Worm (Caenorhabditis elegans) whole organism, young adult: ENCODE measurements around the gene ptr-1.

Experiments used
- B0035.1 ChIP-seq: sonication (generic microtip); optimal IDR thresholded peaks from 2 replicates; lab custom pipeline; 2016; ENCODE audit warnings: missing genetic modification characterization, mild to moderate bottlenecking, missing compliant biosample characterization, missing genotype, missing genetic modification reagents
- C06A6.2 ChIP-seq: fragments of 200-800 bp; sonication (Bioruptor generic); conservative IDR thresholded peaks from 2 replicates; pipeline ENCODE4 v1.3.6; 2022; ENCODE audit warnings: missing genetic modification characterization, missing compliant biosample characterization
- D2030.7 ChIP-seq: fragments of 200-800 bp; sonication (Bioruptor generic); IDR thresholded peaks from 2 replicates; pipeline ENCODE4 v1.3.6; 2022; ENCODE audit warnings: missing genetic modification reagents, missing genetic modification characterization, missing compliant biosample characterization
- F37B4.10 ChIP-seq: fragments of 200-800 bp; sonication (Bioruptor generic); IDR thresholded peaks from 2 replicates; pipeline ENCODE4 v1.3.6; 2022; ENCODE audit warnings: missing genetic modification characterization, missing compliant biosample characterization
- F55B11.4 ChIP-seq: sonication (generic microtip); optimal IDR thresholded peaks from 2 replicates; lab custom pipeline; 2016; ENCODE audit warnings: missing compliant biosample characterization, missing genetic modification characterization, borderline replicate concordance; ENCODE audit not compliant: insufficient read depth
- Y56A3A.18 ChIP-seq: fragments of 200-800 bp; sonication (Bioruptor generic); IDR thresholded peaks from 2 replicates; pipeline ENCODE4 v1.3.6; 2022; ENCODE audit warnings: missing genetic modification reagents, missing genetic modification characterization, missing compliant biosample characterization
- Y95B8A.8 ChIP-seq: fragments of 200-800 bp; sonication (Bioruptor generic); IDR thresholded peaks from 2 replicates; pipeline ENCODE4 v1.3.6; 2022; ENCODE audit warnings: missing genetic modification reagents, missing genetic modification characterization, missing compliant biosample characterization
- aptf-2 ChIP-seq: fragments of 200-800 bp; sonication (Bioruptor generic); conservative IDR thresholded peaks from 2 replicates; pipeline ENCODE4 v1.3.6; 2022; ENCODE audit warnings: missing genetic modification reagents, missing genetic modification characterization, missing compliant biosample characterization
- aptf-3 ChIP-seq: fragments of 200-800 bp; sonication (Bioruptor generic); IDR thresholded peaks from 2 replicates; pipeline ENCODE4 v1.3.6; 2022; ENCODE audit warnings: missing genetic modification characterization, missing compliant biosample characterization
- athp-1 ChIP-seq: sonication (generic microtip); optimal IDR thresholded peaks from 2 replicates; lab custom pipeline; 2017; ENCODE audit warnings: mild to moderate bottlenecking, missing genetic modification characterization, missing compliant biosample characterization
- attf-5 ChIP-seq: fragments of 200-800 bp; sonication (Bioruptor generic); optimal IDR thresholded peaks from 2 replicates; lab custom pipeline; 2018; ENCODE audit warnings: mild to moderate bottlenecking, missing genetic modification characterization, missing compliant biosample characterization
- bed-2 ChIP-seq: fragments of 200-800 bp; sonication (Bioruptor generic); IDR thresholded peaks from 2 replicates; pipeline ENCODE4 v1.3.6; 2022; ENCODE audit warnings: missing genetic modification reagents, missing genetic modification characterization, missing compliant biosample characterization
- cebp-1 ChIP-seq, 2 experiments: fragments of 200-800 bp in 1 of 2; sonication (Bioruptor generic) in 1 of 2; sonication (generic microtip) in 1 of 2; IDR thresholded peaks in 1 of 2; optimal IDR thresholded peaks in 1 of 2; 2 replicates each; pipeline versions ENCODE4 v1.3.6 to Lab custom; 2017 to 2022; ENCODE audit warnings: missing compliant biosample characterization in 2 of 2, missing genetic modification characterization in 2 of 2, mild to moderate bottlenecking in 1 of 2, missing genetic modification reagents in 1 of 2, moderate library complexity in 1 of 2
- ceh-27 ChIP-seq: fragments of 200-800 bp; sonication (Bioruptor generic); optimal IDR thresholded peaks from 2 replicates; lab custom pipeline; 2018; ENCODE audit warnings: mild to moderate bottlenecking, missing genetic modification characterization, moderate library complexity, missing compliant biosample characterization
- ceh-79 ChIP-seq: sonication (generic microtip); optimal IDR thresholded peaks from 2 replicates; lab custom pipeline; 2017; ENCODE audit warnings: mild to moderate bottlenecking, missing genetic modification characterization, missing compliant biosample characterization
- chd-7 ChIP-seq: sonication (generic microtip); optimal IDR thresholded peaks from 2 replicates; lab custom pipeline; 2016; ENCODE audit warnings: mild to moderate bottlenecking, missing genetic modification characterization, moderate library complexity, missing compliant biosample characterization
- dox-1 ChIP-seq: fragments of 200-800 bp; sonication (Bioruptor generic); IDR thresholded peaks from 2 replicates; pipeline ENCODE4 v1.3.6; 2022; ENCODE audit warnings: missing genetic modification reagents, missing genetic modification characterization, missing compliant biosample characterization
- efl-1 ChIP-seq: fragments of 150-350 bp; optimal IDR thresholded peaks from 2 replicates; lab custom pipeline; 2014; ENCODE audit warnings: missing biosample characterization, missing genetic modification reagents, missing genetic modification characterization
- hrde-1 ChIP-seq: sonication (generic microtip); optimal IDR thresholded peaks from 2 replicates; lab custom pipeline; 2016; ENCODE audit warnings: missing genetic modification characterization, mild to moderate bottlenecking, missing compliant biosample characterization, moderate library complexity, missing genotype, missing genetic modification reagents, borderline replicate concordance
- hsf-1 ChIP-seq: fragments of 200-800 bp; sonication (Bioruptor generic); IDR thresholded peaks from 2 replicates; pipeline ENCODE4 v1.3.6; 2022; ENCODE audit warnings: missing genetic modification reagents, missing genetic modification characterization, missing compliant biosample characterization
- madf-3 ChIP-seq: fragments of 200-800 bp; sonication (Bioruptor generic); IDR thresholded peaks from 2 replicates; pipeline ENCODE4 v1.3.6; 2022; ENCODE audit warnings: missing genetic modification reagents, missing genetic modification characterization, missing compliant biosample characterization
- mel-28 ChIP-seq: sonication (generic microtip); optimal IDR thresholded peaks from 2 replicates; lab custom pipeline; 2016; ENCODE audit warnings: borderline replicate concordance, mild to moderate bottlenecking, missing genetic modification characterization, missing compliant biosample characterization
- nfya-1 ChIP-seq: sonication (generic microtip); optimal IDR thresholded peaks from 2 replicates; lab custom pipeline; 2017; ENCODE audit warnings: antibody characterized with exemption, missing compliant biosample characterization, missing genetic modification characterization, borderline replicate concordance; ENCODE audit not compliant: insufficient read depth
- nfya-2 ChIP-seq: fragments of 200-800 bp; sonication (Bioruptor generic); IDR thresholded peaks from 2 replicates; pipeline ENCODE4 v1.3.6; 2022; ENCODE audit warnings: missing genetic modification reagents, missing genetic modification characterization, missing compliant biosample characterization
- nhr-179 ChIP-seq: sonication (generic microtip); optimal IDR thresholded peaks from 2 replicates; lab custom pipeline; 2016; ENCODE audit warnings: mild to moderate bottlenecking, missing genetic modification characterization, missing compliant biosample characterization
- pbrm-1 ChIP-seq: fragments of 200-800 bp; sonication (Bioruptor generic); IDR thresholded peaks from 2 replicates; pipeline ENCODE4 v1.3.6; 2022; ENCODE audit warnings: missing genetic modification reagents, missing genetic modification characterization, missing compliant biosample characterization
- rcor-1 ChIP-seq: fragments of 200-800 bp; sonication (Bioruptor generic); IDR thresholded peaks from 2 replicates; pipeline ENCODE4 v1.3.6; 2022; ENCODE audit warnings: missing genetic modification reagents, missing genetic modification characterization, missing compliant biosample characterization
- snpc-3.4 ChIP-seq: sonication (generic microtip); optimal IDR thresholded peaks from 2 replicates; lab custom pipeline; 2017; ENCODE audit warnings: missing genetic modification characterization, mild to moderate bottlenecking, missing compliant biosample characterization, antibody characterized with exemption, moderate library complexity, missing genotype, missing genetic modification reagents
- tlf-1 ChIP-seq: fragments of 200-800 bp; sonication (Bioruptor generic); optimal IDR thresholded peaks from 2 replicates; lab custom pipeline; 2018; ENCODE audit warnings: mild to moderate bottlenecking, missing genetic modification characterization, missing compliant biosample characterization
- unc-130 ChIP-seq: sonication (generic microtip); optimal IDR thresholded peaks from 2 replicates; lab custom pipeline; 2016; ENCODE audit warnings: missing genetic modification reagents, missing genetic modification characterization, missing compliant biosample characterization
- unc-62 ChIP-seq: fragments of 150-350 bp; optimal IDR thresholded peaks from 2 replicates; lab custom pipeline; 2014; ENCODE audit warnings: missing biosample characterization, missing genetic modification reagents, missing genetic modification characterization
- zim-3 ChIP-seq: sonication (generic microtip); optimal IDR thresholded peaks from 2 replicates; lab custom pipeline; 2017; ENCODE audit warnings: mild to moderate bottlenecking, missing genetic modification characterization, moderate library complexity, missing compliant biosample characterization
- ztf-22 ChIP-seq: fragments of 200-800 bp; sonication (Bioruptor generic); optimal IDR thresholded peaks from 2 replicates; lab custom pipeline; 2018; ENCODE audit warnings: mild to moderate bottlenecking, missing genetic modification characterization, moderate library complexity, missing compliant biosample characterization
- ztf-25 ChIP-seq: fragments of 200-800 bp; sonication (Bioruptor generic); IDR thresholded peaks from 2 replicates; pipeline ENCODE4 v1.3.6; 2022; ENCODE audit warnings: missing genetic modification reagents, missing genetic modification characterization, missing compliant biosample characterization
- ztf-26 ChIP-seq: sonication (generic microtip); optimal IDR thresholded peaks from 2 replicates; lab custom pipeline; 2017; ENCODE audit warnings: missing genetic modification characterization, missing compliant biosample characterization

The ptr-1 gene

DNA sequence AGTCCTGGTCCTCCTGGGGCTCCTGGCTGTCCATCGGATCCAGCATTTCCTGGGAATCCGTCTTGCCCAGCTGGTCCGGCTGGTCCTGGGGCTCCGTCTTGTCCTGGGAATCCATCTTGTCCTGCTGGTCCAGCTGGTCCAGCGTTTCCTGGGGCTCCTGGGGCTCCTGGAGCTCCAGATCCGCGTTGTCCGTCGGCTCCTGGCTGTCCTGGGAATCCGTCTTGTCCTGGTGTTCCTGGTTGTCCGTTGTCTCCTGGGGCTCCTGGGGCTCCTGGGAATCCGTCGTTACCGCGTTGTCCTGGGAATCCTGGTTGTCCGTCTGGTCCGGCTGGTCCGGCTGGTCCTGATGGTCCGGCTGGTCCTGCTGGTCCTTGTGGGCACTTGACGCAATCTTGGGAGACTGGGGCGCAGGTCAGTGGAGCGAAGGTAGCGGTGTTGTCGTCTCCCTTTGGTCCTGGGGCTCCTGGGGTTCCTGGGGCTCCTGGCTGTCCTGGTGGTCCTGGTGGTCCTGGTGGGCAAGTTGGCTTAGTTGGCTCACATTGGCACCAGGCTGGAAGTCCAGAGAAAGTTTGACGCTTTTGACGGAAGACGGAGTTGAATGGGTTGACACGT lies 19.3 kb downstream of the ptr-1 start (continued):
- TF ChIP-seq cebp-1 (GFP tag; IDR thresholded peaks at IDR 0.05; lab: Robert Waterston, UW) = no peak
- no peak for TF ChIP-seq cebp-1 (tag; optimal IDR thresholded peaks at IDR 0.05; lab: Kevin White, UChicago)
- no peak for TF ChIP-seq ceh-79 (tag; lab: Kevin White, UChicago)
- no peak for TF ChIP-seq chd-7 (tag; lab: Kevin White, UChicago)

DNA sequence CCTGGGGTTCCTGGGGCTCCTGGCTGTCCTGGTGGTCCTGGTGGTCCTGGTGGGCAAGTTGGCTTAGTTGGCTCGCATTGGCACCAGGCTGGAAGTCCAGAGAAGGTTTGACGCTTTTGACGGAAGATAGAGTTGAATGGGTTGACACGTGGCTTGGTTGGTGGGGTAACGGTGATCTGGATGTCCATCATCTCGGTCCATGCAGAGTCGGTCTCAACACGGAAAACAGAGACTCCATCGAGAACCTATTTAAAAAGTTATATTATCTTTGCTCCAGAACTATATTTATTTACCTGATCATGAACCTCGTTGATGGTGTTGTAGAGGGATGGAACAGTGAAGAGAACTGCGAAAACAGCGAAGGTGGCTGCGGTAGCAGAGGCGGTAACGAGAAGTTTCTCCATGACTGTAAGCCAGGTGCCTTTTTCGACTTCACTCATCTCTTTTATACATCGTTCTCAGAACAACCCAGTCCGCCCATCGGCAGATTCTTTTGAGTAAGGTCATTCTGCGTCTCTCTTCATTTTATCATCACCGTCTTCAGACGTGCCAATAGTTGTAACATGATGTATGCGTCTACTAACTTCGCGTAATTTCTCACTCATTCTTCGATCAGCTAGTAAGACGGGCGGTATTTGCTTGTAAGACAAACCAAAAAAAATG lies 21.2 kb downstream of the ptr-1 start, which contains the start of gene col-144:
TSS of gene col-144 (minus strand) at position 419 of the 663 bp plus-strand sequence.
- no peak for TF ChIP-seq ztf-25 (GFP tag; lab: Robert Waterston, UW)
- no peak for TF ChIP-seq hsf-1 (GFP tag; lab: Robert Waterston, UW)
- TF ChIP-seq ceh-27 (GFP tag; lab: Kevin White, UChicago) = no peak
- no peak for TF ChIP-seq aptf-3 (GFP tag; lab: Robert Waterston, UW)
- TF ChIP-seq D2030.7 = no peak
- no peak for TF ChIP-seq rcor-1 (GFP tag; lab: Robert Waterston, UW)
- no peak for TF ChIP-seq Y95B8A.8 (GFP tag; lab: Robert Waterston, UW)

- TF ChIP-seq rcor-1 (GFP tag; lab: Robert Waterston, UW) = no peak
- TF ChIP-seq ztf-26 (tag; lab: Kevin White, UChicago) = no peak
- TF ChIP-seq ztf-25 (GFP tag; lab: Robert Waterston, UW) = no peak
- no peak for TF ChIP-seq attf-5 (GFP tag; lab: Kevin White, UChicago)
- TF ChIP-seq nfya-2 (GFP tag; lab: Robert Waterston, UW) = no peak
- TF ChIP-seq pbrm-1 (GFP tag; lab: Robert Waterston, UW) = no peak
- TF ChIP-seq nhr-179 (tag; lab: Kevin White, UChicago) = no peak
- TF ChIP-seq C06A6.2 (GFP tag; lab: Robert Waterston, UW) = no peak
- no peak for TF ChIP-seq B0035.1
- TF ChIP-seq Y56A3A.18 (GFP tag; lab: Robert Waterston, UW) = no peak
- no peak for TF ChIP-seq F55B11.4 (tag; lab: Kevin White, UChicago)
- TF ChIP-seq nfya-1 (tag; lab: Kevin White, UChicago) = no peak
- no peak for TF ChIP-seq dox-1 (GFP tag; lab: Robert Waterston, UW)
- TF ChIP-seq hrde-1 = no peak
- TF ChIP-seq cebp-1 (GFP tag; IDR thresholded peaks at IDR 0.05; lab: Robert Waterston, UW) = no peak
- TF ChIP-seq cebp-1 (tag; optimal IDR thresholded peaks at IDR 0.05; lab: Kevin White, UChicago) = no peak
- no peak for TF ChIP-seq ceh-79 (tag; lab: Kevin White, UChicago)
- TF ChIP-seq madf-3 (GFP tag; lab: Robert Waterston, UW) = no peak
- TF ChIP-seq athp-1 (tag; lab: Kevin White, UChicago) = no peak
- TF ChIP-seq snpc-3.4 (tag; lab: Kevin White, UChicago) = no peak
These were observed 23.9 kb downstream of the ptr-1 start for ce11 chrV:9157597-9157996.

ce11 chrV:9156679-9157078 lies 24.8 kb downstream of the ptr-1 start, which contains the start of gene B0222.15:
Gene B0222.15, minus strand, starts transcription at chrV:9156779.
- TF ChIP-seq efl-1 (GFP tag; lab: Kevin White, UChicago) (no peak), pbrm-1 (GFP tag; lab: Robert Waterston, UW) (no peak), bed-2 (no peak), F37B4.10 (GFP tag; lab: Robert Waterston, UW) (no peak), unc-130 (GFP tag; lab: Kevin White, UChicago) (no peak), zim-3 (tag; lab: Kevin White, UChicago) (no peak), ztf-22 (GFP tag; lab: Kevin White, UChicago) (no peak), mel-28 (tag; lab: Kevin White, UChicago) (no peak), unc-62 (GFP tag; lab: Kevin White, UChicago) (no peak), aptf-2 (no peak), tlf-1 (GFP tag; lab: Kevin White, UChicago) (no peak)
- TF ChIP-seq, all 124 proteins: peak for 0
